Worm (Caenorhabditis elegans) whole organism, L4 larva: ENCODE results near the gene C29A12.1.

ENCODE experiments used
- F10B5.3 ChIP-seq: sonication (generic microtip); optimal IDR thresholded peaks from 2 replicates; lab custom pipeline; 2016; ENCODE audit warnings: mild to moderate bottlenecking, missing genetic modification characterization, missing compliant biosample characterization
- F26F4.8 ChIP-seq: fragments of 200-800 bp; sonication (Bioruptor generic); conservative IDR thresholded peaks from 2 replicates; pipeline ENCODE4 v1.3.6; 2022; ENCODE audit warnings: missing genetic modification characterization, missing compliant biosample characterization
- F49E8.2 ChIP-seq: sonication (generic microtip); optimal IDR thresholded peaks from 2 replicates; lab custom pipeline; 2016; ENCODE audit warnings: missing compliant biosample characterization, mild to moderate bottlenecking, missing genetic modification characterization, borderline replicate concordance
- R02D3.7 ChIP-seq: fragments of 150-350 bp; sonication (generic microtip); optimal IDR thresholded peaks from 3 replicates; lab custom pipeline; 2014; ENCODE audit warnings: missing biosample characterization, missing genetic modification characterization
- T26A8.4 ChIP-seq: fragments of 200-800 bp; sonication (Bioruptor generic); IDR thresholded peaks from 2 replicates; pipeline ENCODE4 v1.3.6; 2022; ENCODE audit warnings: missing genetic modification characterization, missing compliant biosample characterization
- Y48G9A.11 ChIP-seq: fragments of 200-800 bp; sonication (Bioruptor generic); IDR thresholded peaks from 2 replicates; pipeline ENCODE4 v1.3.6; 2022; ENCODE audit warnings: missing genetic modification reagents, missing genetic modification characterization, missing compliant biosample characterization
- Y5F2A.4 ChIP-seq: fragments of 200-800 bp; sonication (Bioruptor generic); optimal IDR thresholded peaks from 2 replicates; lab custom pipeline; 2018; ENCODE audit warnings: mild to moderate bottlenecking, missing genetic modification characterization, missing compliant biosample characterization
- ZK337.2 ChIP-seq: fragments of 200-800 bp; sonication (Bioruptor generic); IDR thresholded peaks from 2 replicates; pipeline ENCODE4 v1.3.6; 2022; ENCODE audit warnings: missing genetic modification reagents, missing genetic modification characterization, missing compliant biosample characterization
- aly-2 ChIP-seq: sonication (generic microtip); optimal IDR thresholded peaks from 2 replicates; lab custom pipeline; 2018; ENCODE audit warnings: missing biosample characterization, missing genetic modification characterization
- ama-1 ChIP-seq: fragments of 150-350 bp; optimal IDR thresholded peaks from 2 replicates; lab custom pipeline; 2014; ENCODE audit warnings: inconsistent platforms, mixed read lengths
- ceh-32 ChIP-seq: sonication (generic microtip); optimal IDR thresholded peaks from 2 replicates; lab custom pipeline; 2016; ENCODE audit warnings: mild to moderate bottlenecking, missing genetic modification characterization, missing compliant biosample characterization; ENCODE audit not compliant: poor library complexity
- ceh-44 ChIP-seq: fragments of 200-800 bp; sonication (Bioruptor generic); IDR thresholded peaks from 2 replicates; pipeline ENCODE4 v1.3.6; 2022; ENCODE audit warnings: missing genetic modification reagents, missing genetic modification characterization, missing compliant biosample characterization
- ces-1 ChIP-seq: fragments of 150-350 bp; sonication (generic microtip); optimal IDR thresholded peaks from 4 replicates; lab custom pipeline; 2014; ENCODE audit warnings: missing biosample characterization, missing genetic modification reagents, missing genetic modification characterization
- ctbp-1 ChIP-seq: fragments of 200-800 bp; sonication (Bioruptor generic); IDR thresholded peaks from 2 replicates; pipeline ENCODE4 v1.3.6; 2022; ENCODE audit warnings: missing genetic modification reagents, missing genetic modification characterization, missing compliant biosample characterization
- daf-19 ChIP-seq: fragments of 200-800 bp; sonication (Bioruptor generic); conservative IDR thresholded peaks from 2 replicates; pipeline ENCODE4 v1.3.6; 2022; ENCODE audit warnings: missing genetic modification characterization, missing compliant biosample characterization
- dmd-8 ChIP-seq: fragments of 200-800 bp; sonication (Bioruptor generic); IDR thresholded peaks from 2 replicates; pipeline ENCODE4 v1.3.6; 2022; ENCODE audit warnings: missing genetic modification characterization, missing compliant biosample characterization
- dmd-9 ChIP-seq: fragments of 200-800 bp; sonication (Bioruptor generic); IDR thresholded peaks from 2 replicates; pipeline ENCODE4 v1.3.6; 2022; ENCODE audit warnings: missing genetic modification reagents, missing genetic modification characterization, missing compliant biosample characterization
- dpl-1 ChIP-seq: fragments of 150-350 bp; optimal IDR thresholded peaks from 2 replicates; lab custom pipeline; 2014; ENCODE audit warnings: missing biosample characterization, missing genetic modification reagents, missing genetic modification characterization
- egl-43 ChIP-seq: fragments of 200-800 bp; sonication (Bioruptor generic); IDR thresholded peaks from 2 replicates; pipeline ENCODE4 v1.3.6; 2022; ENCODE audit warnings: missing genetic modification reagents, missing genetic modification characterization, missing compliant biosample characterization
- gei-8 ChIP-seq: fragments of 200-800 bp; sonication (Bioruptor generic); optimal IDR thresholded peaks from 2 replicates; lab custom pipeline; 2018; ENCODE audit warnings: mild to moderate bottlenecking, missing genetic modification characterization, missing compliant biosample characterization
- hmg-1.1 ChIP-seq: fragments of 200-800 bp; sonication (Bioruptor generic); IDR thresholded peaks from 2 replicates; pipeline ENCODE4 v1.3.6; 2022; ENCODE audit warnings: missing genetic modification reagents, missing genetic modification characterization, missing compliant biosample characterization
- lin-1 ChIP-seq: fragments of 200-800 bp; sonication (Bioruptor generic); IDR thresholded peaks from 2 replicates; pipeline ENCODE4 v1.3.6; 2022; ENCODE audit warnings: missing genetic modification reagents, missing genetic modification characterization, missing compliant biosample characterization
- lin-15B ChIP-seq: fragments of 150-350 bp; sonication (generic microtip); optimal IDR thresholded peaks from 3 replicates; lab custom pipeline; 2014; ENCODE audit warnings: missing biosample characterization, missing genetic modification characterization
- lir-3 ChIP-seq: sonication (generic microtip); optimal IDR thresholded peaks from 2 replicates; lab custom pipeline; 2016; ENCODE audit warnings: mild to moderate bottlenecking, missing genetic modification characterization, missing compliant biosample characterization
- lsy-2 ChIP-seq, 2 experiments: fragments of 150-350 bp in 1 of 2; sonication (generic microtip) in 1 of 2; optimal IDR thresholded peaks; 2 replicates each; lab custom pipeline; 2014 to 2017; ENCODE audit warnings: missing biosample characterization in 2 of 2, missing genetic modification characterization in 2 of 2
- madf-5 ChIP-seq, 2 experiments: fragments of 200-800 bp; sonication (Bioruptor generic); IDR thresholded peaks; 2 replicates each; pipeline ENCODE4 v1.3.6; 2022; ENCODE audit warnings: missing compliant biosample characterization in 2 of 2, missing genetic modification characterization in 2 of 2
- madf-9 ChIP-seq: fragments of 200-800 bp; sonication (Bioruptor generic); conservative IDR thresholded peaks from 2 replicates; pipeline ENCODE4 v1.3.6; 2022; ENCODE audit warnings: missing genetic modification reagents, missing genetic modification characterization, missing compliant biosample characterization
- mdl-1 ChIP-seq, 2 experiments: fragments of 150-350 bp in 1 of 2; sonication (generic microtip) in 1 of 2; optimal IDR thresholded peaks; 2 replicates each; lab custom pipeline; 2014 to 2017; ENCODE audit warnings: missing biosample characterization in 2 of 2, missing genetic modification characterization in 2 of 2
- mxl-2 ChIP-seq: fragments of 200-800 bp; sonication (Bioruptor generic); conservative IDR thresholded peaks from 2 replicates; pipeline ENCODE4 v1.3.6; 2022; ENCODE audit warnings: missing genetic modification reagents, missing genetic modification characterization, missing compliant biosample characterization
- nhr-10 ChIP-seq: fragments of 150-350 bp; optimal IDR thresholded peaks from 2 replicates; lab custom pipeline; 2014; ENCODE audit warnings: missing biosample characterization, missing genetic modification characterization
- nhr-102 ChIP-seq: sonication (generic microtip); optimal IDR thresholded peaks from 2 replicates; lab custom pipeline; 2016; ENCODE audit warnings: mild to moderate bottlenecking, missing genetic modification characterization, moderate library complexity, missing compliant biosample characterization
- nhr-11 ChIP-seq: fragments of 150-350 bp; optimal IDR thresholded peaks from 2 replicates; lab custom pipeline; 2014; ENCODE audit warnings: missing biosample characterization, missing genetic modification characterization
- nhr-6 ChIP-seq: fragments of 150-350 bp; optimal IDR thresholded peaks from 2 replicates; lab custom pipeline; 2014; ENCODE audit warnings: missing biosample characterization, missing genetic modification characterization
- nhr-76 ChIP-seq: fragments of 150-350 bp; optimal IDR thresholded peaks from 2 replicates; lab custom pipeline; 2014; ENCODE audit warnings: missing biosample characterization, missing genetic modification characterization
- rbr-2 ChIP-seq: sonication (generic microtip); optimal IDR thresholded peaks from 2 replicates; lab custom pipeline; 2016; ENCODE audit warnings: missing genotype, missing genetic modification characterization, missing compliant biosample characterization
- saeg-2 ChIP-seq: fragments of 200-800 bp; sonication (Bioruptor generic); IDR thresholded peaks from 2 replicates; pipeline ENCODE4 v1.3.6; 2022; ENCODE audit warnings: missing genetic modification reagents, missing genetic modification characterization, missing compliant biosample characterization
- skn-1 ChIP-seq: fragments of 150-350 bp; optimal IDR thresholded peaks from 2 replicates; lab custom pipeline; 2014; ENCODE audit warnings: missing biosample characterization, missing genetic modification characterization
- snpc-1.2 ChIP-seq: fragments of 200-800 bp; sonication (Bioruptor generic); IDR thresholded peaks from 2 replicates; pipeline ENCODE4 v1.3.6; 2022; ENCODE audit warnings: missing genetic modification reagents, missing genetic modification characterization, missing compliant biosample characterization
- snpc-4 ChIP-seq: fragments of 150-350 bp; optimal IDR thresholded peaks from 2 replicates; lab custom pipeline; 2014; ENCODE audit warnings: missing biosample characterization, missing genetic modification characterization
- spr-1 ChIP-seq: sonication (generic microtip); optimal IDR thresholded peaks from 2 replicates; lab custom pipeline; 2016; ENCODE audit warnings: mild to moderate bottlenecking, missing genetic modification characterization, missing compliant biosample characterization
- spr-3 ChIP-seq: fragments of 200-800 bp; sonication (Bioruptor generic); optimal IDR thresholded peaks from 2 replicates; lab custom pipeline; 2018; ENCODE audit warnings: mild to moderate bottlenecking, missing genetic modification characterization, missing compliant biosample characterization
- unc-62 ChIP-seq, 3 experiments: fragments of 150-350 bp in 1 of 3; sonication (generic microtip); optimal IDR thresholded peaks in 2 of 3; peaks in 1 of 3; 1 replicate in 1 of 3; 2 replicates in 2 of 3; lab custom pipeline; 2014 to 2017; ENCODE audit warnings: missing biosample characterization in 3 of 3, missing genetic modification characterization in 3 of 3, missing genetic modification reagents in 3 of 3, missing genotype in 1 of 3
- vab-7 ChIP-seq: fragments of 200-800 bp; sonication (Bioruptor generic); IDR thresholded peaks from 2 replicates; pipeline ENCODE4 v1.3.6; 2022; ENCODE audit warnings: missing genetic modification reagents, missing genetic modification characterization, missing compliant biosample characterization
- zag-1 ChIP-seq: fragments of 150-350 bp; optimal IDR thresholded peaks from 2 replicates; lab custom pipeline; 2014; ENCODE audit warnings: missing biosample characterization, missing genetic modification characterization
- zip-11 ChIP-seq: fragments of 200-800 bp; sonication (Bioruptor generic); IDR thresholded peaks from 2 replicates; pipeline ENCODE4 v1.3.6; 2022; ENCODE audit warnings: missing genetic modification characterization, missing compliant biosample characterization
- zip-2 ChIP-seq: fragments of 150-350 bp; optimal IDR thresholded peaks from 2 replicates; lab custom pipeline; 2014; ENCODE audit warnings: missing biosample characterization, missing genetic modification characterization
- ztf-11 ChIP-seq: fragments of 150-350 bp; optimal IDR thresholded peaks from 2 replicates; lab custom pipeline; 2014; ENCODE audit warnings: missing biosample characterization, missing genetic modification characterization

Gene C29A12.1

ce11 chrV:10816831-10817230, 3.5 kb upstream of the C29A12.1 start:
- TF ChIP-seq daf-19 (no peak), mxl-2 (GFP tag; lab: Robert Waterston, UW) (no peak), mdl-1 (tag; optimal IDR thresholded peaks at IDR 0.05; lab: Kevin White, UChicago) (no peak), nhr-11 (tag; lab: Kevin White, UChicago) (no peak), zag-1 (tag; lab: Kevin White, UChicago) (no peak), zip-2 (tag; lab: Kevin White, UChicago) (no peak), rbr-2 (tag; lab: Kevin White, UChicago) (no peak), ces-1 (peak; percentile 71), aly-2 (tag; lab: Kevin White, UChicago) (no peak), nhr-10 (tag; lab: Kevin White, UChicago) (no peak), snpc-4 (tag; lab: Kevin White, UChicago) (no peak), R02D3.7 (no peak), vab-7 (GFP tag; lab: Robert Waterston, UW) (no peak), ama-1 (lab: Kevin White, UChicago) (no peak), ctbp-1 (GFP tag; lab: Robert Waterston, UW) (0 out of 2 replicates have a peak, but pooled peaks have one; percentile 25), ztf-11 (tag; lab: Kevin White, UChicago) (no peak)

ce11 chrV:10814333-10814732, 1.0 kb upstream of the C29A12.1 start:
- no peak for TF ChIP-seq lin-1 (GFP tag; lab: Robert Waterston, UW)
- peak in 1 of 2 experiments; percentile 91 for TF ChIP-seq unc-62 (GFP tag; optimal IDR thresholded peaks at IDR 0.05 in 1 of 2; lab: Kevin White, UChicago)
- no peak for TF ChIP-seq unc-62 (tag; optimal IDR thresholded peaks at IDR 0.05; lab: Kevin White, UChicago)

- no peak for TF ChIP-seq nhr-102 (tag; lab: Kevin White, UChicago)
- TF ChIP-seq ces-1: no peak
- TF ChIP-seq F10B5.3 (tag; lab: Kevin White, UChicago): no peak
- no peak for TF ChIP-seq F49E8.2
- TF ChIP-seq spr-3: no peak
- TF ChIP-seq ZK337.2: no peak
- no peak for TF ChIP-seq ceh-44 (GFP tag; lab: Robert Waterston, UW)
- TF ChIP-seq vab-7 (GFP tag; lab: Robert Waterston, UW): no peak
- no peak for TF ChIP-seq R02D3.7
- no peak for TF ChIP-seq dmd-8 (GFP tag; lab: Robert Waterston, UW)
- no peak for TF ChIP-seq dpl-1 (GFP tag; lab: Kevin White, UChicago)
- no peak for TF ChIP-seq dmd-9 (GFP tag; lab: Robert Waterston, UW)
- TF ChIP-seq skn-1 (tag; lab: Kevin White, UChicago): no peak
- no peak for TF ChIP-seq ceh-32 (tag; lab: Kevin White, UChicago)
- TF ChIP-seq madf-9: no peak
- TF ChIP-seq nhr-10 (tag; lab: Kevin White, UChicago): no peak
- no peak for TF ChIP-seq ctbp-1 (GFP tag; lab: Robert Waterston, UW)
- no peak for TF ChIP-seq snpc-1.2
- TF ChIP-seq lsy-2 (tag; optimal IDR thresholded peaks at IDR 0.05; lab: Kevin White, UChicago): no peak
- no peak for TF ChIP-seq spr-1
Observed at ce11 chrV:10811763-10812162, 1.5 kb downstream of the C29A12.1 start, which contains the start of gene C29A12.22. C29A12.22 (plus strand) TSS chrV:10812063.

- TF ChIP-seq gei-8 (GFP tag; lab: Kevin White, UChicago): peak; percentile 16
- TF ChIP-seq zip-2 (tag; lab: Kevin White, UChicago): peak; percentile 12
- TF ChIP-seq F26F4.8 (GFP tag; lab: Robert Waterston, UW): no peak
- peak; percentile 89 for TF ChIP-seq egl-43 (GFP tag; lab: Robert Waterston, UW)
- peak; percentile 87 for TF ChIP-seq nhr-6 (tag; lab: Kevin White, UChicago)
- TF ChIP-seq aly-2 (tag; lab: Kevin White, UChicago): no peak
- peak; percentile 63; the same call in 1 of the 2 replicates for TF ChIP-seq zip-11 (GFP tag; lab: Robert Waterston, UW)
- TF ChIP-seq ama-1 (lab: Kevin White, UChicago): no peak
- peak; percentile 95 for TF ChIP-seq hmg-1.1
- peak; percentile 80 for TF ChIP-seq Y48G9A.11 (GFP tag; lab: Robert Waterston, UW)
- TF ChIP-seq T26A8.4 (GFP tag; lab: Robert Waterston, UW): peak; percentile 93
- no peak for TF ChIP-seq nhr-76 (tag; lab: Kevin White, UChicago)
- peak; percentile 87 for TF ChIP-seq lin-15B (tag; lab: Kevin White, UChicago)
- peak; percentile 72; the same call in 1 of the 2 replicates for TF ChIP-seq saeg-2 (GFP tag; lab: Robert Waterston, UW)
- peak in 1 of 2 experiments; percentile 65; a peak in 1 of 4 replicates for TF ChIP-seq madf-5 (GFP tag; IDR thresholded peaks at IDR 0.05; lab: Robert Waterston, UW)
- no peak for TF ChIP-seq Y5F2A.4 (GFP tag; lab: Kevin White, UChicago)
- TF ChIP-seq lir-3 (tag; lab: Kevin White, UChicago): no peak
- TF ChIP-seq dmd-9 (GFP tag; lab: Robert Waterston, UW): peak; percentile 47; the same call in 1 of the 2 replicates
Observed at ce11 chrV:10807862-10808327, 5.4 kb downstream of the C29A12.1 start, which contains the start of gene plrg-1. plrg-1 (minus strand) TSS chrV:10807912.
